Worm (Caenorhabditis elegans): ENCODE measurements around the gene C31C9.6.

Gene C31C9.6

ce11 chrII:13638576-13638975, 23.3 kb downstream of the C31C9.6 start:
- TF ChIP-seq unc-62 (GFP tag; optimal IDR thresholded peaks at IDR 0.05) (no peak), sup-37 (GFP tag; optimal IDR thresholded peaks at IDR 0.05) (no peak), tlp-1 (tag; optimal IDR thresholded peaks at IDR 0.05) (no peak), ceh-63 (GFP tag; optimal IDR thresholded peaks at IDR 0.05) (no peak), ces-1 (GFP tag; optimal IDR thresholded peaks at IDR 0.05) (no peak), sptf-1 (tag; optimal IDR thresholded peaks at IDR 0.05) (no peak), nhr-28 (tag; optimal IDR thresholded peaks at IDR 0.05) (no peak), mdl-1 (tag; optimal IDR thresholded peaks at IDR 0.05) (peak in 1 of 2 experiments; percentile 20), aha-1 (tag; optimal IDR thresholded peaks at IDR 0.05) (no peak), xbp-1 (tag; optimal IDR thresholded peaks at IDR 0.05) (no peak), hpl-2 (GFP tag; optimal IDR thresholded peaks at IDR 0.05) (no peak), nhr-84 (tag; optimal IDR thresholded peaks at IDR 0.05) (no peak), isw-1 (GFP tag; IDR thresholded peaks at IDR 0.05) (no peak), unc-30 (tag; optimal IDR thresholded peaks at IDR 0.05) (no peak), unc-130 (tag; optimal IDR thresholded peaks at IDR 0.05) (no peak), lin-39 (tag; optimal IDR thresholded peaks at IDR 0.05) (no peak), dsc-1 (tag; optimal IDR thresholded peaks at IDR 0.05) (no peak), skn-1 (tag; optimal IDR thresholded peaks at IDR 0.05) (no peak), hlh-17 (GFP tag; optimal IDR thresholded peaks at IDR 0.05; ENCODE audit: borderline replicate concordance) (no peak), dpl-1 (GFP tag; optimal IDR thresholded peaks at IDR 0.05) (no peak), snu-23 (GFP tag; optimal IDR thresholded peaks at IDR 0.05) (peak; percentile 33), nhr-20 (tag; optimal IDR thresholded peaks at IDR 0.05) (peak; percentile 69), ceh-8 (GFP tag; optimal IDR thresholded peaks at IDR 0.05) (no peak), F16B12.6 (tag; optimal IDR thresholded peaks at IDR 0.05) (no peak), ceh-82 (tag; optimal IDR thresholded peaks at IDR 0.05) (no peak), lsy-2 (tag; optimal IDR thresholded peaks at IDR 0.05) (no peak), lin-13 (GFP tag; optimal IDR thresholded peaks at IDR 0.05) (no peak), unc-98 (GFP tag; IDR thresholded peaks at IDR 0.05) (no peak), ceh-88 (GFP tag; IDR thresholded peaks at IDR 0.05) (no peak), unc-86 (tag; optimal IDR thresholded peaks at IDR 0.05) (no peak), nhr-47 (tag; optimal IDR thresholded peaks at IDR 0.05) (no peak), snpc-4 (tag; optimal IDR thresholded peaks at IDR 0.05) (no peak), hlh-4 (tag; optimal IDR thresholded peaks at IDR 0.05) (no peak), efl-1 (optimal IDR thresholded peaks at IDR 0.05) (no peak), efl-1 (GFP tag; optimal IDR thresholded peaks at IDR 0.05 in 1 of 2) (no peak), swsn-7 (tag; optimal IDR thresholded peaks at IDR 0.05) (no peak), nhr-77 (tag; optimal IDR thresholded peaks at IDR 0.05) (peak; percentile 10), ztf-4 (tag; optimal IDR thresholded peaks at IDR 0.05) (no peak), jun-1 (tag; optimal IDR thresholded peaks at IDR 0.05) (no peak), nhr-90 (tag; optimal IDR thresholded peaks at IDR 0.05; ENCODE audit: poor library complexity) (peak; percentile 56), lir-3 (tag; optimal IDR thresholded peaks at IDR 0.05; ENCODE audit: poor library complexity) (no peak), fos-1 (tag; optimal IDR thresholded peaks at IDR 0.05) (no peak), ztf-11 (tag; optimal IDR thresholded peaks at IDR 0.05) (no peak), fkh-8 (tag; optimal IDR thresholded peaks at IDR 0.05) (no peak), Y116A8C.19 (tag; optimal IDR thresholded peaks at IDR 0.05; ENCODE audit: borderline replicate concordance) (no peak), aly-2 (tag; optimal IDR thresholded peaks at IDR 0.05) (no peak), mep-1 (tag; optimal IDR thresholded peaks at IDR 0.05) (no peak), pag-3 (tag; optimal IDR thresholded peaks at IDR 0.05; ENCODE audit: borderline replicate concordance, insufficient read depth) (no peak), tbx-2 (tag; optimal IDR thresholded peaks at IDR 0.05) (no peak), nhr-12 (tag; optimal IDR thresholded peaks at IDR 0.05) (no peak), pqm-1 (tag; optimal IDR thresholded peaks at IDR 0.05) (no peak), egl-13 (tag; optimal IDR thresholded peaks at IDR 0.05) (no peak), zag-1 (tag; optimal IDR thresholded peaks at IDR 0.05) (no peak), lin-14 (GFP tag; optimal IDR thresholded peaks at IDR 0.05) (peak; percentile 48), nhr-237 (tag; optimal IDR thresholded peaks at IDR 0.05) (no peak)
